Fruit fly (Drosophila melanogaster) Kc167 (cell line): Measurements from ENCODE around the gene Gr64f.

Experiments
- Myc ChIP-seq: fragments of >200 bp; optimal IDR thresholded peaks from 2 replicates; lab custom pipeline; 2017; ENCODE audit warnings: missing external identifiers
- Sin3A ChIP-seq: fragments of >200 bp; optimal IDR thresholded peaks from 2 replicates; lab custom pipeline; 2018; ENCODE audit warnings: missing external identifiers
- h ChIP-seq: fragments of >200 bp; optimal IDR thresholded peaks from 3 replicates; lab custom pipeline; 2018; ENCODE audit warnings: missing external identifiers
- psq ChIP-seq: fragments of >200 bp; optimal IDR thresholded peaks from 2 replicates; lab custom pipeline; 2017; ENCODE audit warnings: missing external identifiers
- ttk ChIP-seq: sonication (Bioruptor generic); optimal IDR thresholded peaks from 2 replicates; lab custom pipeline; 2017; ENCODE audit warnings: missing external identifiers

DNA sequence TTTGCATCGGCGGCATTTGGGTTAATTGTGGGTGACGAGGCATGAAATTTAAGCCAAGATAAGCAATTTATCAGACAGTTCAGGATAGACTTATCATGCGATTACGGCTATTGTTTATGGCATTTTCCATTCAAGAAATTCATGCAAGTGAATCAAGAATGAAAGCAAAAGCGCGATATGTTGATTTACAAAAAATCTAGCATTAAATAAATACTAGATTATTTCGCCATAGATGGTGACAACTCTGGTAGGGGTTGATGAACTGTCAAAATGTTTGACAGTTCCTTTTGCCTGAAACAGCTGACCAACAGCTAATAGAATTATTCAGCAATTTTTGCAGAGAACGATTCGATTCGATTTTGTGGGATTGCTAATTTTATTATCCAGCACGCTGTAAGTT is 33.5 kb downstream of the Gr64f start, which contains the start of gene CG32259:
- TF ChIP-seq Myc (lab: Kevin White, UChicago): no peak
- no peak for TF ChIP-seq h (lab: Kevin White, UChicago)
- TF ChIP-seq psq: no peak
- no peak for TF ChIP-seq Sin3A (lab: Kevin White, UChicago)
- TF ChIP-seq ttk (lab: Kevin White, UChicago): no peak
